Fruit fly (Drosophila melanogaster) Kc167 (cell line): Measurements from ENCODE around the gene CG4645.

Experiments used
- Myc ChIP-seq: fragments of >200 bp; optimal IDR thresholded peaks from 2 replicates; lab custom pipeline; 2017; ENCODE audit warnings: missing external identifiers
- Sin3A ChIP-seq: fragments of >200 bp; optimal IDR thresholded peaks from 2 replicates; lab custom pipeline; 2018; ENCODE audit warnings: missing external identifiers
- h ChIP-seq: fragments of >200 bp; optimal IDR thresholded peaks from 3 replicates; lab custom pipeline; 2018; ENCODE audit warnings: missing external identifiers
- psq ChIP-seq: fragments of >200 bp; optimal IDR thresholded peaks from 2 replicates; lab custom pipeline; 2017; ENCODE audit warnings: missing external identifiers
- ttk ChIP-seq: sonication (Bioruptor generic); optimal IDR thresholded peaks from 2 replicates; lab custom pipeline; 2017; ENCODE audit warnings: missing external identifiers

DNA sequence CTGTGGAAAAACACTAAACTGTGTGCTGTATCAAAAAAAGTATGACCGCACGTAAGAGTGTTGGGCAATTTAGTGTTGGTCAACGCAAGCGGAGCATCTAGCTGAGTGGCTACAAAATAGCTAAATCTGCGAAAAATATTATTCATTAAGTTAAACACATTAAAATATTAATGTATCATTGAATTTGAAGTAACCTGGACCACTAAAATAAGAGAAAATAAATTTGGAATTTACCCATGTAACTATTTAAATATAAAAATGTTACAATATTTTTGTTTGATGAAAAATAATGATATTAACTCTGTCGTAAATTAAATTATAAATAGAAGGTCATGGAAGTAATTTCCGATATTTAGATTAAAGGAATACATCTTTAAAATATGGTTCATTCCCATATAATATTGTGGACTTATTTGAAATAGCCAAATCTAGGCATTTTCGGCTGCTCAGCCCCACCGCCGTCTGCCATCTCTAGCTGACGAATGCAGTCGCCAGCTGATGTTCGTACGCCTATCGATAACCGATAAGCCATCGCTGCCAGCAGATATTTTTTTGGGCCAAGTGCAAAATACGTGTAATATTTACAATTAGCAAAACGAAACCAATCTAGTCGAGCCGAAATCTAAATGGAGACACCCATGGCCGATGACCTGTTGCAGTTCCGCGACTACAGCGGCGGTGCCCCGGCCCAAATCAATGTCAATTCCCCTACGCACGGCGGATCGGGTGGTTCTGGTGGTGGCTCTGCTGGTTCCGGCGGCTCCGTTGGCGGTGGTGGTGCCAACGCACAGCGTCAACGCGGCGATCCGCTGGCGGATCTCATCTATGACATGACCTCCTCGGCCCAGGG lies at the start of gene CG4645, which contains the start of gene Brms1:
- no peak for TF ChIP-seq Myc (lab: Kevin White, UChicago)
- no peak for TF ChIP-seq ttk (lab: Kevin White, UChicago)
- no peak for TF ChIP-seq psq
- TF ChIP-seq h (lab: Kevin White, UChicago) = no peak
- TF ChIP-seq Sin3A (lab: Kevin White, UChicago) = no peak
